Fruit fly (Drosophila melanogaster) whole organism, adult: ENCODE results near the gene fwe.
A peak's percentile ranks its signal among the peaks of the same experiment; 100 is the strongest.

Experiments used
- CG11617 ChIP-seq: fragments of 200-800 bp; sonication (Bioruptor generic); optimal IDR thresholded peaks from 2 replicates; lab custom pipeline; 2017; ENCODE audit warnings: mild to moderate bottlenecking, missing biosample characterization, missing genetic modification reagents, missing genetic modification characterization
- CG12768 ChIP-seq: fragments of 200-800 bp; sonication (Bioruptor generic); optimal IDR thresholded peaks from 2 replicates; lab custom pipeline; 2017; ENCODE audit warnings: missing biosample characterization, missing genetic modification characterization, mild to moderate bottlenecking, moderate library complexity, missing genetic modification reagents
- CG14711 ChIP-seq: fragments of 200-800 bp; sonication (Bioruptor generic); optimal IDR thresholded peaks from 2 replicates; lab custom pipeline; 2018; ENCODE audit warnings: missing biosample characterization, mild to moderate bottlenecking, missing genetic modification characterization, moderate library complexity
- CG1620 ChIP-seq: fragments of 200-800 bp; sonication (Bioruptor generic); optimal IDR thresholded peaks from 2 replicates; lab custom pipeline; 2016; ENCODE audit warnings: missing biosample characterization, missing genetic modification characterization
- CG33017 ChIP-seq: fragments of 200-800 bp; sonication (Bioruptor generic); optimal IDR thresholded peaks from 2 replicates; lab custom pipeline; 2018; ENCODE audit warnings: missing biosample characterization, mild to moderate bottlenecking, missing genetic modification characterization, moderate library complexity
- CG5204 ChIP-seq: fragments of 200-800 bp; sonication (Bioruptor generic); optimal IDR thresholded peaks from 2 replicates; lab custom pipeline; 2016; ENCODE audit warnings: missing biosample characterization, missing genetic modification characterization
- CG7045 ChIP-seq: fragments of 200-800 bp; sonication (Bioruptor generic); optimal IDR thresholded peaks from 2 replicates; lab custom pipeline; 2017; ENCODE audit warnings: missing biosample characterization, mild to moderate bottlenecking, missing genetic modification characterization
- CG7101 ChIP-seq: fragments of 200-800 bp; sonication (Bioruptor generic); optimal IDR thresholded peaks from 2 replicates; lab custom pipeline; 2018; ENCODE audit warnings: missing biosample characterization, mild to moderate bottlenecking, missing genetic modification characterization, moderate library complexity
- Clk ChIP-seq: fragments of 200-800 bp; sonication (Bioruptor generic); optimal IDR thresholded peaks from 2 replicates; lab custom pipeline; 2017; ENCODE audit warnings: missing biosample characterization, missing genetic modification characterization
- Crg-1 ChIP-seq: fragments of 200-800 bp; sonication (Bioruptor generic); optimal IDR thresholded peaks from 2 replicates; lab custom pipeline; 2016; ENCODE audit warnings: missing biosample characterization, missing genetic modification characterization
- Hr96 ChIP-seq: fragments of 200-800 bp; sonication (Bioruptor generic); optimal IDR thresholded peaks from 2 replicates; lab custom pipeline; 2016; ENCODE audit warnings: missing biosample characterization, missing genetic modification characterization
- Mnt ChIP-seq: fragments of 200-800 bp; sonication (Bioruptor generic); optimal IDR thresholded peaks from 2 replicates; lab custom pipeline; 2016; ENCODE audit warnings: missing biosample characterization, mild to moderate bottlenecking, missing genetic modification characterization
- bab1 ChIP-seq: fragments of 200-800 bp; sonication (Bioruptor generic); optimal IDR thresholded peaks from 3 replicates; lab custom pipeline; 2019; ENCODE audit warnings: missing biosample characterization, mild to moderate bottlenecking, missing genetic modification characterization, moderate library complexity
- cic ChIP-seq: fragments of 200-800 bp; sonication (Bioruptor generic); optimal IDR thresholded peaks from 2 replicates; lab custom pipeline; 2017; ENCODE audit warnings: missing biosample characterization, mild to moderate bottlenecking, missing genetic modification characterization, moderate library complexity
- cnc ChIP-seq, 2 experiments: fragments of >200 bp; optimal IDR thresholded peaks; 2 replicates each; lab custom pipeline; 2017
- kay ChIP-seq: fragments of 200-800 bp; sonication (Bioruptor generic); peaks from one replicate; lab custom pipeline; 2016; ENCODE audit warnings: missing biosample characterization, missing genetic modification characterization, borderline replicate concordance
- ovo ChIP-seq: fragments of 200-800 bp; sonication (Bioruptor generic); optimal IDR thresholded peaks from 2 replicates; lab custom pipeline; 2016; ENCODE audit warnings: missing biosample characterization, missing genetic modification characterization
- pad ChIP-seq: fragments of 200-800 bp; sonication (Bioruptor generic); optimal IDR thresholded peaks from 3 replicates; lab custom pipeline; 2017; ENCODE audit warnings: missing biosample characterization, missing genetic modification characterization, mild to moderate bottlenecking, moderate library complexity, missing genetic modification reagents
- tj ChIP-seq: fragments of 200-800 bp; sonication (Bioruptor generic); optimal IDR thresholded peaks from 3 replicates; lab custom pipeline; 2017; ENCODE audit warnings: missing biosample characterization, mild to moderate bottlenecking, missing genetic modification characterization, moderate library complexity
- toe ChIP-seq: fragments of 200-800 bp; sonication (Bioruptor generic); optimal IDR thresholded peaks from 2 replicates; lab custom pipeline; 2016; ENCODE audit warnings: missing biosample characterization, missing genetic modification characterization

fwe gene

dm6 chr3L:15816143-15816487, at the start of gene fwe:
TSS of gene fwe (minus strand) at chr3L:15816410.
- TF ChIP-seq pad (GFP tag; lab: Kevin White, UChicago) = no peak
- no peak for TF ChIP-seq CG11617 (GFP tag; lab: Kevin White, UChicago)
- no peak for TF ChIP-seq CG12768 (GFP tag; lab: Kevin White, UChicago)
- peak; percentile 9 for TF ChIP-seq Mnt
- TF ChIP-seq bab1 (GFP tag; lab: Kevin White, UChicago) = peak; percentile 46
- no peak for TF ChIP-seq CG14711
- TF ChIP-seq tj (GFP tag; lab: Kevin White, UChicago) = peak; percentile 73

- TF ChIP-seq toe (no peak), ovo (no peak), cic (GFP tag; lab: Kevin White, UChicago) (no peak), CG11617 (GFP tag; lab: Kevin White, UChicago) (no peak), CG33017 (tag; lab: Kevin White, UChicago) (no peak), kay (no peak), Mnt (no peak), CG7045 (GFP tag; lab: Kevin White, UChicago) (no peak), Clk (no peak), CG14711 (no peak)
These were observed 39.8 kb upstream of the fwe start for dm6 chr3L:15856035-15856434.

dm6 chr3L:15847655-15848054, 31.4 kb upstream of the fwe start:
- TF ChIP-seq CG5204 (GFP tag; lab: Kevin White, UChicago) = no peak
- no peak for TF ChIP-seq ovo
- TF ChIP-seq kay = no peak

- TF ChIP-seq CG1620 (GFP tag; lab: Kevin White, UChicago) (no peak), cic (GFP tag; lab: Kevin White, UChicago) (no peak), CG33017 (tag; lab: Kevin White, UChicago) (no peak), Clk (no peak), Crg-1 (no peak)
These were observed 31.0 kb upstream of the fwe start for dm6 chr3L:15847224-15847623.

- TF ChIP-seq CG14711 = no peak
- no peak for TF ChIP-seq cnc (optimal IDR thresholded peaks at IDR 0.05; lab: Kevin White, UChicago)
- TF ChIP-seq Hr96 (GFP tag; lab: Kevin White, UChicago) = no peak
- TF ChIP-seq ovo = no peak
- no peak for TF ChIP-seq toe
These were observed 28.4 kb upstream of the fwe start for dm6 chr3L:15844577-15844976.

dm6 chr3L:15843962-15844361, 27.8 kb upstream of the fwe start, which contains the start of gene meru:
TSS of gene meru (minus strand) at chr3L:15844062.
- TF ChIP-seq tj (GFP tag; lab: Kevin White, UChicago) (no peak), toe (no peak), CG14711 (no peak), CG1620 (GFP tag; lab: Kevin White, UChicago) (no peak), cic (GFP tag; lab: Kevin White, UChicago) (no peak), CG7045 (GFP tag; lab: Kevin White, UChicago) (no peak), Mnt (no peak), Hr96 (GFP tag; lab: Kevin White, UChicago) (no peak), kay (no peak), pad (GFP tag; lab: Kevin White, UChicago) (no peak), CG5204 (GFP tag; lab: Kevin White, UChicago) (no peak), Clk (no peak), CG33017 (tag; lab: Kevin White, UChicago) (no peak)

- TF ChIP-seq cic (GFP tag; lab: Kevin White, UChicago) = no peak
- TF ChIP-seq Hr96 (GFP tag; lab: Kevin White, UChicago) = no peak
- TF ChIP-seq Clk = no peak
- no peak for TF ChIP-seq CG5204 (GFP tag; lab: Kevin White, UChicago)
- peak; percentile 42 for TF ChIP-seq Mnt
- TF ChIP-seq CG11617 (GFP tag; lab: Kevin White, UChicago) = no peak
- no peak for TF ChIP-seq cnc (optimal IDR thresholded peaks at IDR 0.05; lab: Kevin White, UChicago)
- no peak for TF ChIP-seq CG7045 (GFP tag; lab: Kevin White, UChicago)
- TF ChIP-seq CG1620 (GFP tag; lab: Kevin White, UChicago) = no peak
- no peak for TF ChIP-seq kay
- peak; percentile 55 for TF ChIP-seq bab1 (GFP tag; lab: Kevin White, UChicago)
- TF ChIP-seq CG7101 (tag; lab: Kevin White, UChicago) = no peak
- TF ChIP-seq CG33017 (tag; lab: Kevin White, UChicago) = no peak
- no peak for TF ChIP-seq toe
- no peak for TF ChIP-seq pad (GFP tag; lab: Kevin White, UChicago)
- TF ChIP-seq ovo = peak; percentile 78
- TF ChIP-seq CG14711 = no peak
- no peak for TF ChIP-seq CG12768 (GFP tag; lab: Kevin White, UChicago)
- TF ChIP-seq tj (GFP tag; lab: Kevin White, UChicago) = no peak
These were observed 21.0 kb upstream of the fwe start, which contains the start of gene CG15715 for dm6 chr3L:15837209-15837608. TSS of gene CG15715 (minus strand) at chr3L:15837482.

dm6 chr3L:15834877-15835555, 18.8 kb upstream of the fwe start, which contains the start of gene CG18081:
TSS of gene CG18081 (minus strand) at chr3L:15835388.
- TF ChIP-seq CG7045 (GFP tag; lab: Kevin White, UChicago) (no peak), CG5204 (GFP tag; lab: Kevin White, UChicago) (no peak), CG7101 (tag; lab: Kevin White, UChicago) (no peak), CG11617 (GFP tag; lab: Kevin White, UChicago) (no peak), bab1 (GFP tag; lab: Kevin White, UChicago) (peak; percentile 19), Mnt (peak; percentile 42), ovo (peak; percentile 78), pad (GFP tag; lab: Kevin White, UChicago) (no peak)
